Worm (Caenorhabditis elegans): ENCODE data around the gene cyp-13A12.

DNA sequence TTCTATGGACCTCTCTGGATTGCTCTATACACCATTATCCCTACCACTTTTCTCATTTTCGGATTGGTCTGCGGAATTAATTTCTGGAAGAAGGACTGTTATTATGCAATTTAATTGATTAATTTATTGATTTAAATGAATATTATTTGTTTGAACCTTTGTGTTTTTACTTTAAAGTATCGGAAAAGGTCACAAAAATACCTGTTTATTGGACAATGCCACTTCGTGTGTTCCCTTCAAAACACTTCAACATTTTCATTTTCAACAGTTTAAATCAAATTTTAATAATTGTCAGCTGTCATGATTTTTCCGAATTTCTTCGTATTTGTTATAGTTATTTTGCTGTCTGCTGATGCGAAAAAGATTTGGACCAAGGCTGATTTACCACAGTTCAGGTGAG lies 33.4 kb upstream of the cyp-13A12 start, which contains the start of gene ZK1010.12:
- TF ChIP-seq lir-1 (GFP tag; conservative IDR thresholded peaks at IDR 0.05) (no peak), B0336.3 (GFP tag; IDR thresholded peaks at IDR 0.05) (no peak), mes-4 (tag; optimal IDR thresholded peaks at IDR 0.05) (no peak)
